Fruit fly (Drosophila melanogaster) whole organism: ENCODE results near the gene dunk.

ENCODE experiments used
- CG8478 ChIP-seq: fragments of >200 bp; optimal IDR thresholded peaks from 2 replicates; lab custom pipeline; 2018; ENCODE audit warnings: inconsistent platforms
- Dll ChIP-seq: fragments of >200 bp; optimal IDR thresholded peaks from 2 replicates; lab custom pipeline; 2017
- EcR ChIP-seq, 2 experiments: fragments of >200 bp; optimal IDR thresholded peaks; 2 replicates each; lab custom pipeline; 2017; ENCODE audit warnings: missing biosample characterization in 2 of 2, missing genetic modification characterization in 2 of 2, missing genetic modification reagents in 2 of 2
- pan ChIP-seq: fragments of >200 bp; optimal IDR thresholded peaks from 2 replicates; lab custom pipeline; 2017
- psq ChIP-seq: fragments of >200 bp; optimal IDR thresholded peaks from 2 replicates; lab custom pipeline; 2017
- usp ChIP-seq: fragments of >200 bp; optimal IDR thresholded peaks from 2 replicates; lab custom pipeline; 2017; ENCODE audit warnings: missing biosample characterization, missing genetic modification characterization, mixed read lengths

DNA sequence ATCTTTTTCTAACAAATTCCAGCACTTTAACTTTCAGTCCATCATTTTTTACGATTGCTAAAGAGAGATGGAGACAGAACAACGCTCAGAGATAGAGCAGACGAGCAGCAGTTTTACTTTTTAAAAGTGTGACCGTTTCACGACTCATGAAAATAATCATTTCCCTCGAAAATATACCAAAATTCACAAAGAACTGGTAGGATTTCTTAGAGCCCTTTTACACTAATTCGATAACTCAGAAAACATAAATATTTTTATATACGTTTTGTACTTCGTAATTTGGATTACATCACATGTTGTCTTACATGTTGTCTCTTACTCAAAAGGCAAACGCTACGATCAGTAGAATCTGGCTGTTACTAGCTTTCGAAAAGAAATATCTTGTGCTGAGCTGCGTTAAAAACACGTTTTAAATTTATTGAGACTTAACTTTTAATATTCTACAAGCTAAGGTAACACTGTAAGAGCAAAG lies 17.7 kb downstream of the dunk start, which contains the start of gene Clamp:
- no peak for TF ChIP-seq usp (GFP tag; lab: Kevin White, UChicago)
- TF ChIP-seq EcR (GFP tag; optimal IDR thresholded peaks at IDR 0.05; lab: Kevin White, UChicago), result no peak
- no peak for TF ChIP-seq CG8478
- no peak for TF ChIP-seq pan (lab: Kevin White, UChicago)
- no peak for TF ChIP-seq psq (lab: Kevin White, UChicago)
- no peak for TF ChIP-seq Dll (lab: Kevin White, UChicago)
